Worm (Caenorhabditis elegans) whole organism, young adult: ENCODE measurements around the gene sup-12.
A peak's percentile ranks its signal among the peaks of the same experiment; 100 is the strongest.

Experiments
- B0019.2 ChIP-seq: fragments of 200-800 bp; sonication (Bioruptor generic); conservative IDR thresholded peaks from 2 replicates; pipeline ENCODE4 v1.3.6; 2022; ENCODE audit warnings: missing genetic modification reagents, missing genetic modification characterization, missing compliant biosample characterization
- B0035.1 ChIP-seq: sonication (generic microtip); optimal IDR thresholded peaks from 2 replicates; lab custom pipeline; 2016; ENCODE audit warnings: missing genetic modification characterization, mild to moderate bottlenecking, missing compliant biosample characterization, missing genotype, missing genetic modification reagents
- F10E7.11 ChIP-seq: sonication (generic microtip); optimal IDR thresholded peaks from 2 replicates; lab custom pipeline; 2017; ENCODE audit warnings: mild to moderate bottlenecking, missing genetic modification characterization, moderate library complexity, missing compliant biosample characterization
- F23B12.7 ChIP-seq: sonication (generic microtip); optimal IDR thresholded peaks from 2 replicates; lab custom pipeline; 2017; ENCODE audit warnings: missing genetic modification characterization, mild to moderate bottlenecking, missing compliant biosample characterization, antibody characterized with exemption, moderate library complexity; ENCODE audit not compliant: insufficient read depth
- F33H1.4 ChIP-seq: fragments of 200-800 bp; sonication (Bioruptor generic); IDR thresholded peaks from 2 replicates; pipeline ENCODE4 v1.3.6; 2022; ENCODE audit warnings: missing genetic modification reagents, missing genetic modification characterization, missing compliant biosample characterization
- K12H6.12 ChIP-seq: fragments of 200-800 bp; sonication (Bioruptor generic); optimal IDR thresholded peaks from 2 replicates; lab custom pipeline; 2018; ENCODE audit warnings: mild to moderate bottlenecking, missing genetic modification characterization, missing compliant biosample characterization
- Y53G8AR.9 ChIP-seq: fragments of 200-800 bp; sonication (Bioruptor generic); conservative IDR thresholded peaks from 2 replicates; pipeline ENCODE4 v1.3.6; 2022; ENCODE audit warnings: missing genetic modification reagents, missing genetic modification characterization, missing compliant biosample characterization
- Y56A3A.18 ChIP-seq: fragments of 200-800 bp; sonication (Bioruptor generic); IDR thresholded peaks from 2 replicates; pipeline ENCODE4 v1.3.6; 2022; ENCODE audit warnings: missing genetic modification reagents, missing genetic modification characterization, missing compliant biosample characterization
- attf-3 ChIP-seq: fragments of 200-800 bp; sonication (Bioruptor generic); conservative IDR thresholded peaks from 2 replicates; pipeline ENCODE4 v1.3.6; 2022; ENCODE audit warnings: missing genetic modification reagents, missing genetic modification characterization, missing compliant biosample characterization
- cebp-1 ChIP-seq, 2 experiments: fragments of 200-800 bp in 1 of 2; sonication (Bioruptor generic) in 1 of 2; sonication (generic microtip) in 1 of 2; IDR thresholded peaks in 1 of 2; optimal IDR thresholded peaks in 1 of 2; 2 replicates each; pipeline versions ENCODE4 v1.3.6 to Lab custom; 2017 to 2022; ENCODE audit warnings: missing compliant biosample characterization in 2 of 2, missing genetic modification characterization in 2 of 2, mild to moderate bottlenecking in 1 of 2, missing genetic modification reagents in 1 of 2, moderate library complexity in 1 of 2
- ceh-40 ChIP-seq: fragments of 200-800 bp; sonication (Bioruptor generic); IDR thresholded peaks from 2 replicates; pipeline ENCODE4 v1.3.6; 2022; ENCODE audit warnings: missing genetic modification characterization, missing compliant biosample characterization
- ceh-58 ChIP-seq: fragments of 200-800 bp; sonication (Bioruptor generic); IDR thresholded peaks from 2 replicates; pipeline ENCODE4 v1.3.6; 2022; ENCODE audit warnings: missing genetic modification characterization, missing compliant biosample characterization
- ceh-79 ChIP-seq: sonication (generic microtip); optimal IDR thresholded peaks from 2 replicates; lab custom pipeline; 2017; ENCODE audit warnings: mild to moderate bottlenecking, missing genetic modification characterization, missing compliant biosample characterization
- ceh-91 ChIP-seq: fragments of 200-800 bp; sonication (Bioruptor generic); IDR thresholded peaks from 2 replicates; pipeline ENCODE4 v1.3.6; 2022; ENCODE audit warnings: missing genetic modification reagents, missing genetic modification characterization, missing compliant biosample characterization
- fkh-3 ChIP-seq: sonication (generic microtip); optimal IDR thresholded peaks from 2 replicates; lab custom pipeline; 2016; ENCODE audit warnings: mild to moderate bottlenecking, missing genetic modification characterization, missing compliant biosample characterization
- madf-3 ChIP-seq: fragments of 200-800 bp; sonication (Bioruptor generic); IDR thresholded peaks from 2 replicates; pipeline ENCODE4 v1.3.6; 2022; ENCODE audit warnings: missing genetic modification reagents, missing genetic modification characterization, missing compliant biosample characterization
- mel-28 ChIP-seq: sonication (generic microtip); optimal IDR thresholded peaks from 2 replicates; lab custom pipeline; 2016; ENCODE audit warnings: borderline replicate concordance, mild to moderate bottlenecking, missing genetic modification characterization, missing compliant biosample characterization
- mes-4 ChIP-seq: sonication (generic microtip); optimal IDR thresholded peaks from 2 replicates; lab custom pipeline; 2016; ENCODE audit warnings: missing genotype, missing genetic modification characterization, missing compliant biosample characterization
- nfya-1 ChIP-seq: sonication (generic microtip); optimal IDR thresholded peaks from 2 replicates; lab custom pipeline; 2017; ENCODE audit warnings: antibody characterized with exemption, missing compliant biosample characterization, missing genetic modification characterization, borderline replicate concordance; ENCODE audit not compliant: insufficient read depth
- nfyb-1 ChIP-seq: fragments of 200-800 bp; sonication (Bioruptor generic); IDR thresholded peaks from 2 replicates; pipeline ENCODE4 v1.3.6; 2022; ENCODE audit warnings: missing genetic modification reagents, missing genetic modification characterization, missing compliant biosample characterization
- nhr-120 ChIP-seq: fragments of 200-800 bp; sonication (Bioruptor generic); IDR thresholded peaks from 2 replicates; pipeline ENCODE4 v1.3.6; 2022; ENCODE audit warnings: missing genetic modification characterization, missing compliant biosample characterization
- nhr-80 ChIP-seq: sonication (generic microtip); optimal IDR thresholded peaks from 2 replicates; lab custom pipeline; 2016; ENCODE audit warnings: missing genetic modification characterization, missing compliant biosample characterization
- pbrm-1 ChIP-seq: fragments of 200-800 bp; sonication (Bioruptor generic); IDR thresholded peaks from 2 replicates; pipeline ENCODE4 v1.3.6; 2022; ENCODE audit warnings: missing genetic modification reagents, missing genetic modification characterization, missing compliant biosample characterization
- tbp1 ChIP-seq: fragments of 200-800 bp; sonication (Bioruptor generic); optimal IDR thresholded peaks from 2 replicates; lab custom pipeline; 2018; ENCODE audit warnings: mild to moderate bottlenecking, missing genetic modification characterization, missing compliant biosample characterization
- tlf-1 ChIP-seq: fragments of 200-800 bp; sonication (Bioruptor generic); optimal IDR thresholded peaks from 2 replicates; lab custom pipeline; 2018; ENCODE audit warnings: mild to moderate bottlenecking, missing genetic modification characterization, missing compliant biosample characterization
- xnd-1 ChIP-seq: sonication (generic microtip); optimal IDR thresholded peaks from 2 replicates; lab custom pipeline; 2016; ENCODE audit warnings: missing genotype, missing genetic modification reagents, missing genetic modification characterization, missing compliant biosample characterization
- ztf-26 ChIP-seq: sonication (generic microtip); optimal IDR thresholded peaks from 2 replicates; lab custom pipeline; 2017; ENCODE audit warnings: missing genetic modification characterization, missing compliant biosample characterization
- ztf-3 ChIP-seq: fragments of 200-800 bp; sonication (Bioruptor generic); optimal IDR thresholded peaks from 2 replicates; lab custom pipeline; 2018; ENCODE audit warnings: mild to moderate bottlenecking, missing genetic modification characterization, missing compliant biosample characterization

Gene sup-12

ce11 chrX:3937884-3938283 lies 33.5 kb downstream of the sup-12 start:
- TF ChIP-seq B0019.2 (GFP tag; lab: Robert Waterston, UW) = no peak
- TF ChIP-seq tlf-1 (GFP tag; lab: Kevin White, UChicago) = no peak
- TF ChIP-seq Y56A3A.18 = no peak
- TF ChIP-seq mel-28 (tag; lab: Kevin White, UChicago) = no peak
- TF ChIP-seq F33H1.4 (GFP tag; lab: Robert Waterston, UW) = no peak
- TF ChIP-seq Y53G8AR.9 (GFP tag; lab: Robert Waterston, UW) = no peak
- TF ChIP-seq madf-3 = no peak

- TF ChIP-seq ztf-26 (tag; lab: Kevin White, UChicago) (no peak), attf-3 (GFP tag; lab: Robert Waterston, UW) (no peak), nfya-1 (tag; lab: Kevin White, UChicago) (no peak), xnd-1 (tag; lab: Kevin White, UChicago) (no peak), ceh-58 (GFP tag; lab: Robert Waterston, UW) (no peak), ceh-91 (GFP tag; lab: Robert Waterston, UW) (no peak), ceh-40 (no peak), madf-3 (no peak), mel-28 (tag; lab: Kevin White, UChicago) (no peak), tbp1 (GFP tag; lab: Kevin White, UChicago) (no peak), K12H6.12 (tag; lab: Kevin White, UChicago) (no peak)
- TF ChIP-seq, all 124 proteins: peak for 0
These were observed 34.6 kb downstream of the sup-12 start, which contains the start of gene T19D2.3 for ce11 chrX:3938950-3939349. T19D2.3 (plus strand) TSS chrX:3939250.

- no peak for TF ChIP-seq F10E7.11 (tag; lab: Kevin White, UChicago)
- TF ChIP-seq ceh-79 (tag; lab: Kevin White, UChicago) = no peak
- no peak for TF ChIP-seq fkh-3 (tag; lab: Kevin White, UChicago)
These were observed 37.9 kb downstream of the sup-12 start, which contains the start of gene T19D2.13 for ce11 chrX:3942267-3942666. T19D2.13 (minus strand) TSS chrX:3942367.

DNA sequence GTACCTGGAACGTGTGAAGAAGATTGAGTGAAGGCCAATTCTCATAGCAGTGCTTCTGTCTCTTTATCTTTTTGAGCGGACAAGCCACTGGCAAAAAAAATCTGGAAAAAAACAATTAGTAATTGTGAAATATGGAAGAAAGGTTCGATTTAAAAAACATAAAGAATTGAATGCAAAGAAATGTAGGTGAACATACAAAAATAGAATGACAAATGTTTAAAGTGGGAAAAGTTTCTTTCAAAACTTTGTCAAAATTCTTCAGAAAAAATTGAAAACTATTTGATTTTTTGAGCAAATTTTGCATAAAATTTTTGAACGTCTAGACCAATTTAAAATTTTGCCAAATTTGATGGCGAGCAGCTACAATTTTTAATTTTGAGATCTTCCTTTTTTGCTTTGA lies 38.8 kb downstream of the sup-12 start, which contains the start of gene ptp-4A2:
Gene ptp-4A2 (minus strand): TSS at position 101 of the 400 bp plus-strand sequence.
- no peak for TF ChIP-seq F10E7.11 (tag; lab: Kevin White, UChicago)

ce11 chrX:3944073-3944472 lies 39.7 kb downstream of the sup-12 start:
- TF ChIP-seq mes-4 (no peak), cebp-1 (GFP tag; IDR thresholded peaks at IDR 0.05; lab: Robert Waterston, UW) (no peak), cebp-1 (tag; optimal IDR thresholded peaks at IDR 0.05; lab: Kevin White, UChicago) (peak; percentile 5), nhr-120 (no peak), nfyb-1 (GFP tag; lab: Robert Waterston, UW) (0 out of 2 replicates have a peak, but pooled peaks have one; percentile 8), nhr-80 (tag; lab: Kevin White, UChicago) (peak; percentile 57)
- TF ChIP-seq, all 124 proteins: peak for 3

DNA sequence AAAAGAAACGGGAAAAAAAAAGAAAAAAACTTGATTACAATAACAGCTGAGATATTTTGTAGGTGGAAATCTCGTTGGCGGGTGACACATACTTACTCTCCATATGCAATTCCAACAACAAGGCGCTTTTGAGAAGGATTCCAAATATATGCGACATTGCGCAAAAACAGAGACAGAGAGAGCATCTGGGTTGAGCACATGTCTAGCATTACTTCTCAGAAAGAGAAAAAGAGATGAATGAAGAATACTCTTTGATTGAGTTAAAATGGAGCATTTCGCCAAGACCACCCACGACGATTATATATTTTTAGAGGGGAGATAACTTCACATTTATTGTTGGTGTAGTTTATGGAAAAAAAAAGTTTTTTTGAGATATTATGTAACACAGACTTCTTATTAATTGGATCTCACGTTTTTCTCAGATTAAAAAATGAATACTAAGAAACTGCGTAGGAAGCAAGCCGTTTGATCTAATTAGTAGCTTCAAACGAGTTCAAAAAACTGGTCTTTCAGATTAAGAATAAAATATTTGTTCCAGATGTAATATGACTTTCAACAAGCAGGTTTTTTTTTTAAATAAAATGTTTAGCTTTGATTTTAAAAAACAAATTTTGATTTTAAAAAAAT lies 40.7 kb downstream of the sup-12 start:
- TF ChIP-seq ztf-3 (GFP tag; lab: Kevin White, UChicago) (no peak), pbrm-1 (GFP tag; lab: Robert Waterston, UW) (no peak), fkh-3 (tag; lab: Kevin White, UChicago) (no peak), F23B12.7 (no peak), B0035.1 (no peak)
